Fruit fly (Drosophila melanogaster) whole organism, embryonic: Measurements from ENCODE around the gene CG31016.

Experiments
- Bdp1 ChIP-seq: fragments of 200-800 bp; sonication (Bioruptor generic); optimal IDR thresholded peaks from 3 replicates; lab custom pipeline; 2016; ENCODE audit warnings: missing biosample characterization, missing genetic modification characterization
- shn ChIP-seq: fragments of 200-800 bp; sonication (Bioruptor generic); optimal IDR thresholded peaks from 3 replicates; lab custom pipeline; 2016; ENCODE audit warnings: missing biosample characterization, missing genetic modification characterization

dm6 chr3R:30560070-30560469 lies 45.9 kb upstream of the CG31016 start, which contains the start of gene CG34155:
- TF ChIP-seq Bdp1 (no peak), shn (GFP tag; lab: Kevin White, UChicago) (no peak)
